Fruit fly (Drosophila melanogaster): ENCODE data around the gene Wdr37.

Gene Wdr37

dm6 chr3R:18436550-18437362 lies 34.2 kb upstream of the Wdr37 start (continued):
- TF ChIP-seq exex (tag; optimal IDR thresholded peaks at IDR 0.05) (peak; percentile 33), CG7839 (tag; optimal IDR thresholded peaks at IDR 0.05) (peak; percentile 75), hb (GFP tag; IDR thresholded peaks at IDR 0.05; ENCODE audit: partially characterized antibody) (no peak), PHDP (tag; optimal IDR thresholded peaks at IDR 0.05) (peak; percentile 82), CG4854 (GFP tag; optimal IDR thresholded peaks at IDR 0.05) (peak; percentile 45), CG9437 (GFP tag; optimal IDR thresholded peaks at IDR 0.05) (peak; percentile 26), lilli (GFP tag; optimal IDR thresholded peaks at IDR 0.05) (peak; percentile 81), Stat92E (GFP tag; optimal IDR thresholded peaks at IDR 0.05) (no peak), CkIIα-i1 (GFP tag; IDR thresholded peaks at IDR 0.05) (0 out of 2 replicates have a peak, but pooled peaks have one; percentile 21), HLH3B (GFP tag; IDR thresholded peaks at IDR 0.05) (peak; percentile 57; the same call in 1 of the 2 replicates), ab (GFP tag; optimal IDR thresholded peaks at IDR 0.05) (no peak), HLH4C (GFP tag; IDR thresholded peaks at IDR 0.05; ENCODE audit: partially characterized antibody) (no peak), Jarid2 (GFP tag; optimal IDR thresholded peaks at IDR 0.05) (no peak), Hmx (GFP tag; optimal IDR thresholded peaks at IDR 0.05) (peak; percentile 44), Hand (GFP tag; optimal IDR thresholded peaks at IDR 0.05) (peak; percentile 43), CG2199 (GFP tag; IDR thresholded peaks at IDR 0.05) (no peak), slbo (GFP tag; IDR thresholded peaks at IDR 0.05) (peak; percentile 80), Hsf (GFP tag; optimal IDR thresholded peaks at IDR 0.05) (peak; percentile 59), CG7556 (GFP tag; optimal IDR thresholded peaks at IDR 0.05) (peak; percentile 73), Sry-β (GFP tag; optimal IDR thresholded peaks at IDR 0.05) (no peak), zf30C (GFP tag; optimal IDR thresholded peaks at IDR 0.05) (no peak), CHES-1-like (GFP tag; optimal IDR thresholded peaks at IDR 0.05) (peak; percentile 40), CG9797 (GFP tag; optimal IDR thresholded peaks at IDR 0.05) (no peak), NC2β (GFP tag; optimal IDR thresholded peaks at IDR 0.05) (peak; percentile 21), CG30403 (GFP tag; optimal IDR thresholded peaks at IDR 0.05) (peak; percentile 69), stc (GFP tag; IDR thresholded peaks at IDR 0.05) (no peak; the same call in 1 of the 2 replicates), NFAT (GFP tag; IDR thresholded peaks at IDR 0.05) (no peak; the same call in 1 of the 2 replicates), nau (GFP tag; optimal IDR thresholded peaks at IDR 0.05) (peak; percentile 48), gsb-n (tag; optimal IDR thresholded peaks at IDR 0.05) (no peak), CG12659 (GFP tag; optimal IDR thresholded peaks at IDR 0.05) (peak; percentile 51), CG3995 (GFP tag; optimal IDR thresholded peaks at IDR 0.05) (peak; percentile 33), CG10267 (tag; optimal IDR thresholded peaks at IDR 0.05) (peak; percentile 38), Eip74EF (GFP tag; optimal IDR thresholded peaks at IDR 0.05) (no peak), Ptx1 (GFP tag; IDR thresholded peaks at IDR 0.05) (peak; percentile 68), CG2129 (GFP tag; IDR thresholded peaks at IDR 0.05; ENCODE audit: partially characterized antibody) (no peak), ase (GFP tag; IDR thresholded peaks at IDR 0.05) (peak; percentile 47; the same call in 2 of the 3 replicates), her (GFP tag; optimal IDR thresholded peaks at IDR 0.05) (peak; percentile 21), CG6654 (GFP tag; optimal IDR thresholded peaks at IDR 0.05) (no peak), H2.0 (GFP tag; IDR thresholded peaks at IDR 0.05) (no peak), pan (optimal IDR thresholded peaks at IDR 0.05) (no peak), pan (GFP tag; optimal IDR thresholded peaks at IDR 0.05 in 1 of 2, IDR thresholded peaks at IDR 0.05 in 1 of 2) (peak in 1 of 2 experiments; percentile 58), CG4328 (GFP tag; optimal IDR thresholded peaks at IDR 0.05) (no peak), CG12071 (GFP tag; optimal IDR thresholded peaks at IDR 0.05) (peak; percentile 43), wor (GFP tag; IDR thresholded peaks at IDR 0.05) (no peak), tx (GFP tag; optimal IDR thresholded peaks at IDR 0.05) (peak; percentile 60), CG17829 (tag; optimal IDR thresholded peaks at IDR 0.05) (peak; percentile 9), org-1 (GFP tag; optimal IDR thresholded peaks at IDR 0.05) (peak; percentile 60), ac (GFP tag; optimal IDR thresholded peaks at IDR 0.05) (no peak)
